Worm (Caenorhabditis elegans) whole organism, L1 larva: Measurements from ENCODE around the gene inos-1.

Source experiments
- C34B4.2 ChIP-seq: sonication (generic microtip); optimal IDR thresholded peaks from 2 replicates; lab custom pipeline; 2017; ENCODE audit warnings: mild to moderate bottlenecking, missing genetic modification characterization, missing compliant biosample characterization
- F16B12.6 ChIP-seq: fragments of 150-350 bp; optimal IDR thresholded peaks from 2 replicates; lab custom pipeline; 2014; ENCODE audit warnings: missing biosample characterization, missing genetic modification characterization
- Y116A8C.19 ChIP-seq: sonication (generic microtip); optimal IDR thresholded peaks from 2 replicates; lab custom pipeline; 2016; ENCODE audit warnings: missing compliant biosample characterization, missing genetic modification characterization, borderline replicate concordance
- aly-2 ChIP-seq: fragments of 150-350 bp; optimal IDR thresholded peaks from 2 replicates; lab custom pipeline; 2014; ENCODE audit warnings: missing biosample characterization, missing genetic modification characterization
- ama-1 ChIP-seq: fragments of 150-350 bp; optimal IDR thresholded peaks from 2 replicates; lab custom pipeline; 2014
- ceh-63 ChIP-seq: fragments of 200-800 bp; sonication (Bioruptor generic); optimal IDR thresholded peaks from 2 replicates; lab custom pipeline; 2018; ENCODE audit warnings: mild to moderate bottlenecking, missing genetic modification characterization, missing compliant biosample characterization
- ceh-82 ChIP-seq, 3 experiments: fragments of 150-350 bp in 1 of 3; sonication (generic microtip) in 2 of 3; optimal IDR thresholded peaks; 2 replicates each; lab custom pipeline; 2014 to 2017; ENCODE audit warnings: missing biosample characterization in 3 of 3, missing genetic modification characterization in 3 of 3
- efl-1 ChIP-seq, 4 experiments: fragments of 150-350 bp; optimal IDR thresholded peaks in 3 of 4; peaks in 1 of 4; 1 replicate in 1 of 4; 2 replicates in 3 of 4; lab custom pipeline; 2014; ENCODE audit warnings: missing biosample characterization in 2 of 4, missing genetic modification characterization in 2 of 4, missing genetic modification reagents in 2 of 4
- elt-2 ChIP-seq: sonication (generic microtip); optimal IDR thresholded peaks from 2 replicates; lab custom pipeline; 2016; ENCODE audit warnings: missing genetic modification characterization, mild to moderate bottlenecking, inconsistent platforms, missing compliant biosample characterization, missing genetic modification reagents
- fkh-10 ChIP-seq: sonication (generic microtip); optimal IDR thresholded peaks from 2 replicates; lab custom pipeline; 2017; ENCODE audit warnings: missing biosample characterization, missing genetic modification reagents, missing genetic modification characterization
- fkh-8 ChIP-seq: sonication (generic microtip); optimal IDR thresholded peaks from 2 replicates; lab custom pipeline; 2016; ENCODE audit warnings: mild to moderate bottlenecking, missing genetic modification characterization, missing compliant biosample characterization
- fos-1 ChIP-seq: fragments of 150-350 bp; optimal IDR thresholded peaks from 2 replicates; lab custom pipeline; 2014; ENCODE audit warnings: missing biosample characterization, missing genetic modification characterization
- grh-1 ChIP-seq: fragments of 200-800 bp; sonication (Bioruptor generic); IDR thresholded peaks from 2 replicates; pipeline ENCODE4 v1.3.6; 2022; ENCODE audit warnings: missing genetic modification reagents, missing genetic modification characterization, missing compliant biosample characterization
- hlh-17 ChIP-seq: fragments of 200-800 bp; sonication (Bioruptor generic); optimal IDR thresholded peaks from 2 replicates; lab custom pipeline; 2018; ENCODE audit warnings: missing genetic modification characterization, mild to moderate bottlenecking, missing compliant biosample characterization, moderate library complexity, borderline replicate concordance
- hlh-4 ChIP-seq: sonication (generic microtip); optimal IDR thresholded peaks from 2 replicates; lab custom pipeline; 2016; ENCODE audit warnings: mild to moderate bottlenecking, missing genetic modification characterization, missing compliant biosample characterization
- hpl-2 ChIP-seq: fragments of 150-350 bp; optimal IDR thresholded peaks from 2 replicates; lab custom pipeline; 2014; ENCODE audit warnings: missing biosample characterization, missing genetic modification reagents, missing genetic modification characterization
- lin-35 ChIP-seq, 2 experiments: fragments of 150-350 bp; optimal IDR thresholded peaks; 2 replicates each; lab custom pipeline; 2014; ENCODE audit warnings: missing biosample characterization in 2 of 2, missing genetic modification characterization in 2 of 2, missing genetic modification reagents in 2 of 2
- mab-9 ChIP-seq: fragments of 200-800 bp; sonication (Bioruptor generic); IDR thresholded peaks from 2 replicates; pipeline ENCODE4 v1.3.6; 2022; ENCODE audit warnings: missing genetic modification reagents, missing genetic modification characterization, missing compliant biosample characterization
- mdl-1 ChIP-seq, 2 experiments: fragments of 150-350 bp; optimal IDR thresholded peaks; 2 replicates each; lab custom pipeline; 2014 to 2017; ENCODE audit warnings: missing biosample characterization in 2 of 2, missing genetic modification characterization in 2 of 2, inconsistent platforms in 1 of 2
- mef-2 ChIP-seq: fragments of 150-350 bp; optimal IDR thresholded peaks from 2 replicates; lab custom pipeline; 2014; ENCODE audit warnings: missing biosample characterization, missing genetic modification characterization
- mep-1 ChIP-seq: fragments of 150-350 bp; optimal IDR thresholded peaks from 2 replicates; lab custom pipeline; 2014; ENCODE audit warnings: missing biosample characterization, missing genetic modification characterization
- nhr-19 ChIP-seq: fragments of 200-800 bp; sonication (Bioruptor generic); conservative IDR thresholded peaks from 2 replicates; pipeline ENCODE4 v1.3.6; 2022; ENCODE audit warnings: missing genetic modification characterization, missing compliant biosample characterization
- nhr-28 ChIP-seq: fragments of 150-350 bp; optimal IDR thresholded peaks from 2 replicates; lab custom pipeline; 2014; ENCODE audit warnings: missing biosample characterization, missing genetic modification characterization
- nhr-84 ChIP-seq: sonication (generic microtip); optimal IDR thresholded peaks from 2 replicates; lab custom pipeline; 2017; ENCODE audit warnings: missing biosample characterization, missing genetic modification characterization
- nhr-85 ChIP-seq: sonication (generic microtip); peaks from one replicate; lab custom pipeline; 2016; ENCODE audit warnings: missing genetic modification characterization, inconsistent platforms, missing compliant biosample characterization
- pqm-1 ChIP-seq: sonication (generic microtip); optimal IDR thresholded peaks from 3 replicates; lab custom pipeline; 2017; ENCODE audit warnings: missing biosample characterization, missing genetic modification characterization
- rnt-1 ChIP-seq: sonication (generic microtip); optimal IDR thresholded peaks from 2 replicates; lab custom pipeline; 2016; ENCODE audit warnings: mild to moderate bottlenecking, missing genetic modification characterization, moderate library complexity, missing compliant biosample characterization
- skn-1 ChIP-seq: fragments of 150-350 bp; optimal IDR thresholded peaks from 2 replicates; lab custom pipeline; 2014; ENCODE audit warnings: missing biosample characterization, missing genetic modification characterization
- snu-23 ChIP-seq: sonication (generic microtip); optimal IDR thresholded peaks from 2 replicates; lab custom pipeline; 2016; ENCODE audit warnings: missing genetic modification characterization, missing compliant biosample characterization
- sptf-1 ChIP-seq: fragments of 150-350 bp; optimal IDR thresholded peaks from 2 replicates; lab custom pipeline; 2014; ENCODE audit warnings: missing biosample characterization, missing genetic modification characterization
- tbx-2 ChIP-seq: sonication (generic microtip); optimal IDR thresholded peaks from 2 replicates; lab custom pipeline; 2016; ENCODE audit warnings: missing genetic modification characterization, missing compliant biosample characterization
- unc-62 ChIP-seq: fragments of 150-350 bp; optimal IDR thresholded peaks from 2 replicates; lab custom pipeline; 2014; ENCODE audit warnings: missing biosample characterization, missing genetic modification reagents, missing genetic modification characterization
- vab-15 ChIP-seq: sonication (generic microtip); optimal IDR thresholded peaks from 2 replicates; lab custom pipeline; 2017; ENCODE audit warnings: missing genotype, mild to moderate bottlenecking, missing genetic modification characterization, missing compliant biosample characterization
- zag-1 ChIP-seq: fragments of 150-350 bp; optimal IDR thresholded peaks from 2 replicates; lab custom pipeline; 2014; ENCODE audit warnings: missing biosample characterization, missing genetic modification characterization
- zip-4 ChIP-seq: fragments of 200-800 bp; sonication (Bioruptor generic); optimal IDR thresholded peaks from 2 replicates; lab custom pipeline; 2018; ENCODE audit warnings: mild to moderate bottlenecking, missing genetic modification characterization, moderate library complexity, missing compliant biosample characterization

The inos-1 gene

DNA sequence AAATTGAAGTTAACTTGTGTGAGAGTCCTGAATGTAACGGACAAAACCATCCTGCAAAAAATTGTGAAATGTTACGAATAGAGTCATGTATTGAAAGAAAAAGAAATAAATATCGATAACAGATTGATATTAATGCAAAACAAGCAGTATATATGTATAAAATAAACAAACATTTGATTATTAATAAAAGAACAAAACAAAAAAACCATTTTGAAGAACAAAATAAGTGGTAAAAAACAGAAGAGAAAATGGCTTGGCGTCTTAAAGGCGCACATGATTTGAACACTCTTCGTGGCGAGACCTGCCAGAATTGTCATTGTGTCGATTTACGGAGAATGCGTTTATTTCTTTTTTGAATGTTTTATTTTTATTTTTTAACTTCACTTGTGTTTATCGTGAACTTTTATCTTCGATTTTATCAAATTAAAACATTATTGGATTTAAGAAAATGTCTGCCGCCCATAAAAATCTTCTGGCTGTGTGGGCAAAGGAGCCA is 47.4 kb downstream of the inos-1 start, which contains the start of the genes rad-23 and rpn-12 (continued):
- TF ChIP-seq efl-1 (optimal IDR thresholded peaks at IDR 0.05; lab: Kevin White, UChicago), result peak; percentile 72 to 75
- peak; percentile 65 to 93 for TF ChIP-seq efl-1 (GFP tag; optimal IDR thresholded peaks at IDR 0.05 in 1 of 2; lab: Kevin White, UChicago)
- TF ChIP-seq fos-1 (tag; lab: Kevin White, UChicago), result peak; percentile 15
- peak; percentile 41 for TF ChIP-seq tbx-2
- TF ChIP-seq C34B4.2 (tag; lab: Kevin White, UChicago), result no peak
- TF ChIP-seq snu-23, result peak; percentile 69
- no peak for TF ChIP-seq hpl-2
- no peak for TF ChIP-seq nhr-28 (tag; lab: Kevin White, UChicago)
- no peak for TF ChIP-seq hlh-4 (tag; lab: Kevin White, UChicago)
- TF ChIP-seq fkh-10 (GFP tag; lab: Kevin White, UChicago), result no peak
- TF ChIP-seq ceh-63 (GFP tag; lab: Kevin White, UChicago), result no peak
- peak in 1 of 2 experiments; percentile 22 for TF ChIP-seq mdl-1 (tag; optimal IDR thresholded peaks at IDR 0.05; lab: Kevin White, UChicago)
- peak; percentile 50 for TF ChIP-seq rnt-1

DNA sequence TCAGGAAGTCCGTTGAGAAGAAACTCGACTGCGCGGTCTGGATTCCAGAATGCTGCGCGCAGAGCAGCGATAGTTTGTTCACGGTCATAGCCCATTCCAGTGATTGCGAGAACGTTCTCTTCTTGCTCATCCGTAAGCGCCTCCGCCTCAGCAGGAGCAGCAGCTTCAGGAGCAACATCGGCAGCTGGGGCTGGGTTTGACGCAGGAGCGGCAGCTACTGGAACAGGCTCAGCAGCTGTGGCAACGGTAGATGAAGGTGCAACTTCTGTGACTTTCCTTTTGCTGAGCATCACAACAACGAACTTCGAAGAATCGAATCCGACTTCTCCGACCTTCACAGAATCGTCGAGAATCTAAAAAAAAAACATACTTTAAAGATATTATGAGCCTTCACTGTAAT is 48.0 kb downstream of the inos-1 start:
- TF ChIP-seq F16B12.6 (tag; lab: Kevin White, UChicago), result no peak
- no peak for TF ChIP-seq unc-62 (GFP tag; lab: Kevin White, UChicago)
- no peak for TF ChIP-seq sptf-1 (tag; lab: Kevin White, UChicago)
- TF ChIP-seq pqm-1, result no peak
- no peak for TF ChIP-seq fkh-8 (tag; lab: Kevin White, UChicago)
- no peak for TF ChIP-seq hlh-17 (GFP tag; lab: Kevin White, UChicago)
- TF ChIP-seq ama-1 (lab: Kevin White, UChicago), result no peak
- no peak for TF ChIP-seq mab-9 (GFP tag; lab: Robert Waterston, UW)
- no peak for TF ChIP-seq Y116A8C.19 (tag; lab: Kevin White, UChicago)
- no peak for TF ChIP-seq nhr-84 (tag; lab: Kevin White, UChicago)
- no peak for TF ChIP-seq grh-1 (GFP tag; lab: Robert Waterston, UW)
- no peak for TF ChIP-seq aly-2
- no peak for TF ChIP-seq zag-1
- TF ChIP-seq mdl-1 (tag; optimal IDR thresholded peaks at IDR 0.05; lab: Kevin White, UChicago), result no peak
- TF ChIP-seq mef-2, result no peak
- no peak for TF ChIP-seq mep-1
- TF ChIP-seq nhr-19 (GFP tag; lab: Robert Waterston, UW), result no peak

DNA sequence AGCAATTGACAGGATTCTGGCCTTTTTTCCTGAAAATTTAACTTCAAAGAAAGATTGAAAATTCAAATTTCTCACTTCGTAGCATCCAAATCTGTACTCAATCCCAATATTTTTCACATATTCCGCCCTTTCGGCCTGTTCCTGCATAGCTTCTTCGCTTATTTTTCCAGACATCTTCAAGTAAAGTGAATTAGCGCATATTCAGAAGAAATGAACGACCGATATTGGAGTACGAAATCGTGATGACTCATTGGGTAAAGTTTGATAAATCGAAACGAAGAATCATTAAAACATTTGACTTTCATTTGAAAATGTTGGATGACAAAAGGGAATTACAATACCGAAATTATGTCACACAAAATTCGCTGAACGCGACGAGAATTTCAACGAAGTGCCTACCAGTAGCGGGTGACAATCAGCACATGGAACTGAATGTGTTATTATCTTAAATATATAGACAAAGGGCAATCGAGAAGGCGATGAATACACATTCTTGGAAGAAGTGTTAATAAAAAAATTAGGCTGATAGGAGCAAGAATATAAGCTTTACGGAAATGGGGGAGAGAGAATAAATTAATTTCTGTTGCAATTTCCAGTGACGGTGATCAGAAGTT is 49.0 kb downstream of the inos-1 start, which contains the start of gene coa-7:
Gene coa-7, minus strand, starts transcription at position 174 of the 614 bp plus-strand sequence.
- TF ChIP-seq ceh-82 (tag; optimal IDR thresholded peaks at IDR 0.05; lab: Kevin White, UChicago) (no peak), nhr-85 (tag; lab: Kevin White, UChicago) (peak; percentile 57)

DNA sequence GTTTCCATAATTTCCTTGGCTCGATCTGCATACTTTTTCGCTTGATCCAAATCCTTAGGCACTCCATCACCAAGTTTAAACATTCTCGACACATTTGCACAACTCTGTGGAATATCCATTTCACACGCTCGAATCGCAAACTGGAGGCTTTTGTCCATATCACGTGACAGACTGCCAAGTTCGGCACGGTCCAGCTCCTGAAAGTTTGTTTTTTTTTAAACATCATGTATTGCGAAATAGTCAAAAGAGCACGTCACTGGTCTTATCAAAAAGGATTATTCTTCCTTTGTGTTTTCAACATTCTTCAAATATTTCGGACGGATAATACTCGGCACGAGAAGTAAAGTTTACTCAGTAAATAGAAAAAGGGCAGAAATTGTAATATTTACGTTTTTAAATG is 50.9 kb downstream of the inos-1 start:
- peak; percentile 21 for TF ChIP-seq skn-1 (tag; lab: Kevin White, UChicago)
- TF ChIP-seq lin-35 (GFP tag; optimal IDR thresholded peaks at IDR 0.05; lab: Kevin White, UChicago), result peak in 1 of 2 experiments; percentile 9
- TF ChIP-seq elt-2 (tag; lab: Kevin White, UChicago), result peak; percentile 5
- peak; percentile 63 for TF ChIP-seq zip-4 (GFP tag; lab: Kevin White, UChicago)
- TF ChIP-seq vab-15 (tag; lab: Kevin White, UChicago), result no peak
